Fruit fly (Drosophila melanogaster) whole organism, embryonic: Measurements from ENCODE around the gene Evi5.
A peak's percentile ranks its signal among the peaks of the same experiment; 100 is the strongest.

Experiments used
- Aef1 ChIP-seq: fragments of 200-800 bp; sonication (Bioruptor generic); IDR thresholded peaks from 3 replicates; pipeline ENCODE4 v1.3.6; 2022; ENCODE audit warnings: missing biosample characterization, missing genetic modification characterization
- B-H1 ChIP-seq: fragments of 200-800 bp; sonication (Bioruptor generic); IDR thresholded peaks from 3 replicates; pipeline ENCODE4 v1.3.6; 2022; ENCODE audit warnings: missing biosample characterization, missing genetic modification characterization
- CG10147 ChIP-seq: fragments of 200-800 bp; sonication (Bioruptor generic); optimal IDR thresholded peaks from 2 replicates; lab custom pipeline; 2019; ENCODE audit warnings: missing biosample characterization, mild to moderate bottlenecking, missing genetic modification characterization, moderate library complexity
- CG11085 ChIP-seq: fragments of 200-800 bp; sonication (Bioruptor generic); IDR thresholded peaks from 2 replicates; pipeline ENCODE4 v1.3.6; 2022; ENCODE audit warnings: missing biosample characterization, missing genetic modification characterization
- CG11560 ChIP-seq: fragments of 200-800 bp; sonication (Bioruptor generic); IDR thresholded peaks from 3 replicates; pipeline ENCODE4 v1.3.6; 2022; ENCODE audit warnings: missing biosample characterization, missing genetic modification characterization
- CG12391 ChIP-seq: fragments of 200-800 bp; sonication (Bioruptor generic); optimal IDR thresholded peaks from 3 replicates; lab custom pipeline; 2018; ENCODE audit warnings: missing biosample characterization, mild to moderate bottlenecking, missing genetic modification characterization, moderate library complexity
- CG12769 ChIP-seq: fragments of 200-800 bp; sonication (Bioruptor generic); optimal IDR thresholded peaks from 2 replicates; lab custom pipeline; 2019; ENCODE audit warnings: missing biosample characterization, mild to moderate bottlenecking, missing genetic modification characterization, moderate library complexity
- CG14441 ChIP-seq: fragments of 200-800 bp; sonication (Bioruptor generic); IDR thresholded peaks from 2 replicates; pipeline ENCODE4 v1.3.6; 2022; ENCODE audit warnings: missing biosample characterization, missing genetic modification characterization
- CG14965 ChIP-seq: fragments of 200-800 bp; sonication (Bioruptor generic); optimal IDR thresholded peaks from 2 replicates; lab custom pipeline; 2016; ENCODE audit warnings: missing biosample characterization, missing genetic modification characterization, borderline replicate concordance
- CG1647 ChIP-seq: fragments of 200-800 bp; sonication (Bioruptor generic); optimal IDR thresholded peaks from 3 replicates; lab custom pipeline; 2016; ENCODE audit warnings: missing biosample characterization, missing genetic modification characterization
- CG17829 ChIP-seq: fragments of 200-800 bp; optimal IDR thresholded peaks from 2 replicates; lab custom pipeline; 2019; ENCODE audit warnings: missing biosample characterization, mild to moderate bottlenecking, missing genetic modification characterization, moderate library complexity
- CG2120 ChIP-seq: fragments of 200-800 bp; sonication (Bioruptor generic); optimal IDR thresholded peaks from 3 replicates; lab custom pipeline; 2016; ENCODE audit warnings: missing biosample characterization, missing genetic modification characterization
- CG2129 ChIP-seq: fragments of 200-800 bp; sonication (Bioruptor generic); IDR thresholded peaks from 2 replicates; pipeline ENCODE4 v1.3.6; 2022; ENCODE audit warnings: missing biosample characterization, missing genetic modification characterization; ENCODE audit not compliant: partially characterized antibody
- CG2678 ChIP-seq: fragments of 200-800 bp; sonication (Bioruptor generic); optimal IDR thresholded peaks from 3 replicates; lab custom pipeline; 2019; ENCODE audit warnings: missing biosample characterization, mild to moderate bottlenecking, missing genetic modification characterization, moderate library complexity
- CG2889 ChIP-seq: fragments of 200-800 bp; sonication (Bioruptor generic); IDR thresholded peaks from 3 replicates; pipeline ENCODE4 v1.3.6; 2022; ENCODE audit warnings: missing biosample characterization, missing genetic modification characterization
- CG3838 ChIP-seq: fragments of 200-800 bp; sonication (Bioruptor generic); optimal IDR thresholded peaks from 3 replicates; lab custom pipeline; 2016; ENCODE audit warnings: missing biosample characterization, missing genetic modification characterization
- CG4707 ChIP-seq: fragments of 200-800 bp; sonication (Bioruptor generic); optimal IDR thresholded peaks from 2 replicates; lab custom pipeline; 2018; ENCODE audit warnings: missing biosample characterization, mild to moderate bottlenecking, missing genetic modification characterization, moderate library complexity
- CG4730 ChIP-seq: fragments of 200-800 bp; sonication (Bioruptor generic); IDR thresholded peaks from 2 replicates; pipeline ENCODE4 v1.3.6; 2022; ENCODE audit warnings: missing biosample characterization, missing genetic modification characterization
- CG6689 ChIP-seq: fragments of 200-800 bp; sonication (Bioruptor generic); IDR thresholded peaks from 2 replicates; pipeline ENCODE4 v1.3.6; 2022; ENCODE audit warnings: missing biosample characterization, missing genetic modification characterization
- CG8478 ChIP-seq: fragments of >200 bp; optimal IDR thresholded peaks from 2 replicates; lab custom pipeline; 2018
- CG8944 ChIP-seq: fragments of 200-800 bp; sonication (Bioruptor generic); optimal IDR thresholded peaks from 3 replicates; lab custom pipeline; 2016; ENCODE audit warnings: missing biosample characterization, missing genetic modification characterization
- CG9817 ChIP-seq: fragments of 200-800 bp; sonication (Bioruptor generic); optimal IDR thresholded peaks from 2 replicates; lab custom pipeline; 2018; ENCODE audit warnings: missing biosample characterization, mild to moderate bottlenecking, missing genetic modification characterization, moderate library complexity
- Chrac-16 ChIP-seq: fragments of 200-800 bp; sonication (Bioruptor generic); optimal IDR thresholded peaks from 3 replicates; lab custom pipeline; 2016; ENCODE audit warnings: missing biosample characterization, missing genetic modification characterization
- Dek ChIP-seq: fragments of 200-800 bp; sonication (Bioruptor generic); optimal IDR thresholded peaks from 3 replicates; lab custom pipeline; 2019; ENCODE audit warnings: missing biosample characterization, mild to moderate bottlenecking, missing genetic modification characterization, moderate library complexity
- HLH3B ChIP-seq: fragments of 200-800 bp; sonication (Bioruptor generic); IDR thresholded peaks from 2 replicates; pipeline ENCODE4 v1.3.6; 2022; ENCODE audit warnings: missing biosample characterization, missing genetic modification characterization
- HmgD ChIP-seq: fragments of 200-800 bp; sonication (Bioruptor generic); optimal IDR thresholded peaks from 3 replicates; lab custom pipeline; 2016; ENCODE audit warnings: missing biosample characterization, missing genetic modification characterization
- Hsf ChIP-seq: fragments of 200-800 bp; sonication (Bioruptor generic); optimal IDR thresholded peaks from 3 replicates; lab custom pipeline; 2016; ENCODE audit warnings: missing biosample characterization, missing genetic modification characterization
- Lhr ChIP-seq: fragments of 200-800 bp; sonication (Bioruptor generic); optimal IDR thresholded peaks from 3 replicates; lab custom pipeline; 2017; ENCODE audit warnings: mild to moderate bottlenecking, missing biosample characterization, missing genetic modification reagents, missing genetic modification characterization
- Med ChIP-seq: fragments of 200-800 bp; sonication (Bioruptor generic); peaks from one replicate; lab custom pipeline; 2016; ENCODE audit warnings: missing biosample characterization, missing genetic modification characterization, mild to moderate bottlenecking, inconsistent platforms, moderate library complexity
- Opbp ChIP-seq: fragments of 200-800 bp; sonication (Bioruptor generic); IDR thresholded peaks from 3 replicates; pipeline ENCODE4 v1.3.6; 2022; ENCODE audit warnings: missing biosample characterization, missing genetic modification characterization; ENCODE audit not compliant: partially characterized antibody
- Sox102F ChIP-seq: fragments of 200-800 bp; sonication (Bioruptor generic); optimal IDR thresholded peaks from 2 replicates; lab custom pipeline; 2018; ENCODE audit warnings: missing biosample characterization, mild to moderate bottlenecking, missing genetic modification characterization, moderate library complexity
- Xrp1 ChIP-seq: fragments of 200-800 bp; sonication (Bioruptor generic); IDR thresholded peaks from 2 replicates; pipeline ENCODE4 v1.3.6; 2022; ENCODE audit warnings: missing biosample characterization, missing genetic modification characterization
- ase ChIP-seq: fragments of 200-800 bp; sonication (Bioruptor generic); IDR thresholded peaks from 3 replicates; pipeline ENCODE4 v1.3.6; 2022; ENCODE audit warnings: missing biosample characterization, missing genetic modification characterization
- bcd ChIP-seq: fragments of 200-800 bp; sonication (Bioruptor generic); optimal IDR thresholded peaks from 2 replicates; lab custom pipeline; 2017; ENCODE audit warnings: missing biosample characterization, mild to moderate bottlenecking, missing genetic modification characterization
- ci ChIP-seq: fragments of 200-800 bp; sonication (Bioruptor generic); IDR thresholded peaks from 3 replicates; pipeline ENCODE4 v1.3.6; 2022; ENCODE audit warnings: missing biosample characterization, missing genetic modification characterization
- cwo ChIP-seq: fragments of 200-800 bp; sonication (Bioruptor generic); optimal IDR thresholded peaks from 3 replicates; lab custom pipeline; 2017; ENCODE audit warnings: missing biosample characterization, missing genetic modification characterization, mild to moderate bottlenecking, moderate library complexity, missing genetic modification reagents
- dpn ChIP-seq, 2 experiments: fragments of 200-800 bp; sonication (Bioruptor generic); optimal IDR thresholded peaks; 3 replicates each; lab custom pipeline; 2016; ENCODE audit warnings: missing biosample characterization in 2 of 2, missing genetic modification characterization in 2 of 2
- fu2 ChIP-seq: fragments of 200-800 bp; sonication (Bioruptor generic); optimal IDR thresholded peaks from 2 replicates; lab custom pipeline; 2016; ENCODE audit warnings: missing biosample characterization, missing genetic modification characterization
- ind ChIP-seq: fragments of 200-800 bp; sonication (Bioruptor generic); optimal IDR thresholded peaks from 3 replicates; lab custom pipeline; 2016; ENCODE audit warnings: missing biosample characterization, missing genetic modification characterization
- onecut ChIP-seq: fragments of 200-800 bp; sonication (Bioruptor generic); IDR thresholded peaks from 2 replicates; pipeline ENCODE4 v1.3.6; 2022; ENCODE audit warnings: missing biosample characterization, missing genetic modification characterization
- prd ChIP-seq, 3 experiments: fragments of >200 bp in 2 of 3; fragments of 200-800 bp in 1 of 3; sonication (Bioruptor generic) in 1 of 3; optimal IDR thresholded peaks in 2 of 3; IDR thresholded peaks in 1 of 3; 2 replicates in 2 of 3; 3 replicates in 1 of 3; pipeline versions ENCODE4 v1.3.6 to Lab custom; 2017 to 2022; ENCODE audit warnings: missing biosample characterization in 1 of 3, missing genetic modification characterization in 1 of 3
- salm ChIP-seq: fragments of 200-800 bp; sonication (Bioruptor generic); optimal IDR thresholded peaks from 2 replicates; lab custom pipeline; 2018; ENCODE audit warnings: missing biosample characterization, mild to moderate bottlenecking, missing genetic modification characterization
- sd ChIP-seq: fragments of 200-800 bp; sonication (Bioruptor generic); optimal IDR thresholded peaks from 3 replicates; lab custom pipeline; 2018; ENCODE audit warnings: missing biosample characterization, mild to moderate bottlenecking, missing genetic modification characterization, moderate library complexity
- sens ChIP-seq: fragments of 200-800 bp; sonication (Bioruptor generic); peaks from one replicate; lab custom pipeline; 2016; ENCODE audit warnings: missing biosample characterization, missing genetic modification characterization
- seq ChIP-seq: fragments of 200-800 bp; sonication (Bioruptor generic); IDR thresholded peaks from 2 replicates; pipeline ENCODE4 v1.3.6; 2022; ENCODE audit warnings: missing biosample characterization, missing genetic modification characterization
- sob ChIP-seq: fragments of 200-800 bp; sonication (Bioruptor generic); IDR thresholded peaks from 2 replicates; pipeline ENCODE4 v1.3.6; 2022; ENCODE audit warnings: missing biosample characterization, missing genetic modification characterization
- sr ChIP-seq: fragments of 200-800 bp; sonication (Bioruptor generic); IDR thresholded peaks from 3 replicates; pipeline ENCODE4 v1.3.6; 2022; ENCODE audit warnings: missing biosample characterization, missing genetic modification characterization
- tap ChIP-seq: fragments of 200-800 bp; optimal IDR thresholded peaks from 3 replicates; lab custom pipeline; 2019; ENCODE audit warnings: missing biosample characterization, mild to moderate bottlenecking, missing genetic modification characterization, moderate library complexity
- tgo ChIP-seq: fragments of 200-800 bp; sonication (Bioruptor generic); IDR thresholded peaks from 3 replicates; pipeline ENCODE4 v1.3.6; 2022; ENCODE audit warnings: missing biosample characterization, missing genetic modification characterization
- tup ChIP-seq: fragments of 200-800 bp; sonication (Bioruptor generic); optimal IDR thresholded peaks from 2 replicates; lab custom pipeline; 2016; ENCODE audit warnings: missing biosample characterization, mild to moderate bottlenecking, missing genetic modification characterization, moderate library complexity

Gene Evi5

DNA sequence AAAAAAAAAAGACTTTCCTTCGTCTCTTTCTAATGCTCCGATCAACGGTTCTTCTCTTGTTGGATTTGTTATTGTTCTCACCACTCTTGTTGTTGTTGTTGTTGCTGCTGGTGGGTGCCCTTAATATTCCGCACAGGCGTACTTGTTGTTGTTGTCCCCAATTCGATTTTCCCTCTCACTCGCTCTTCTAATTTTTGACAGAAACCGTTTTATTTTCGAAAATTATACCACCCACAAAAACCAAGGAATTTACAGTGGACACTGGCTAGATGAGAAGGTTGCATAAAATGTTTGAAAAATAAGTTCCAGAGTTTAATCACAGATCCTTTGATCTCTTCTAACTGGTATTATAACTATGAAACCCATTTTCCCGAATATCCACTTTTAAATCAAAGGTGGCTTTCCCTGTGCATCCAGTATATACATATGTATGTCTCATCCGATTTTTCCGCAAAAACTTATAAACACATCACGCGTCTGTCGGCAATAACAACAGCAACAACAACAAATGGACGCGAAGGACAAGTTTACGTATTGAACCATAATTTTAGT is 62.7 kb downstream of the Evi5 start (continued):
- TF ChIP-seq prd (optimal IDR thresholded peaks at IDR 0.05; lab: Kevin White, UChicago) (no peak), prd (GFP tag; IDR thresholded peaks at IDR 0.05; lab: Robert Waterston, UW) (peak; percentile 49; the same call in 2 of the 3 replicates), sr (GFP tag; lab: Robert Waterston, UW) (peak; percentile 58; the same call in 2 of the 3 replicates), CG12769 (tag; lab: Kevin White, UChicago) (peak; percentile 53), tap (tag; lab: Kevin White, UChicago) (no peak), Dek (tag; lab: Kevin White, UChicago) (peak; percentile 6), salm (tag; lab: Kevin White, UChicago) (peak; percentile 13), CG9817 (peak; percentile 64), CG11560 (tag; lab: Robert Waterston, UW) (peak; percentile 46; the same call in 1 of the 3 replicates), Med (GFP tag; lab: Kevin White, UChicago) (peak; percentile 95), CG2120 (GFP tag; lab: Kevin White, UChicago) (peak; percentile 54), CG12391 (tag; lab: Kevin White, UChicago) (peak; percentile 5), CG3838 (no peak), tup (GFP tag; lab: Kevin White, UChicago) (no peak), CG2129 (GFP tag; lab: Robert Waterston, UW) (no peak), HmgD (no peak), CG14965 (no peak), CG4707 (GFP tag; lab: Kevin White, UChicago) (no peak), CG10147 (GFP tag; lab: Kevin White, UChicago) (no peak), CG4730 (GFP tag; lab: Robert Waterston, UW) (peak; percentile 57), ci (GFP tag; lab: Robert Waterston, UW) (peak; percentile 44; the same call in 1 of the 3 replicates), sens (peak; percentile 77), seq (GFP tag; lab: Robert Waterston, UW) (0 out of 2 replicates have a peak, but pooled peaks have one; percentile 6), Sox102F (GFP tag; lab: Kevin White, UChicago) (peak; percentile 36), onecut (GFP tag; lab: Robert Waterston, UW) (no peak), sd (tag; lab: Kevin White, UChicago) (peak; percentile 97), CG8478 (lab: Kevin White, UChicago) (no peak), tgo (GFP tag; lab: Robert Waterston, UW) (peak; percentile 44; the same call in 1 of the 3 replicates), Aef1 (peak; percentile 60), CG2678 (tag; lab: Kevin White, UChicago) (peak; percentile 59), CG11085 (GFP tag; lab: Robert Waterston, UW) (0 out of 2 replicates have a peak, but pooled peaks have one; percentile 11), bcd (GFP tag; lab: Kevin White, UChicago) (peak; percentile 20), Chrac-16 (GFP tag; lab: Kevin White, UChicago) (no peak), Hsf (GFP tag; lab: Kevin White, UChicago) (peak; percentile 30), CG8944 (peak; percentile 40), CG17829 (no peak), B-H1 (GFP tag; lab: Robert Waterston, UW) (peak; percentile 55; the same call in 1 of the 3 replicates), dpn (GFP tag; optimal IDR thresholded peaks at IDR 0.05; lab: Kevin White, UChicago) (peak in 1 of 2 experiments; percentile 30), sob (GFP tag; lab: Robert Waterston, UW) (peak; percentile 32; the same call in 1 of the 2 replicates), HLH3B (GFP tag; lab: Robert Waterston, UW) (peak; percentile 44; the same call in 1 of the 2 replicates), CG6689 (peak; percentile 53), Opbp (GFP tag; lab: Robert Waterston, UW) (no peak), Lhr (GFP tag; lab: Kevin White, UChicago) (no peak), Xrp1 (GFP tag; lab: Robert Waterston, UW) (peak; percentile 48; the same call in 1 of the 2 replicates), CG14441 (GFP tag; lab: Robert Waterston, UW) (peak; percentile 78), fu2 (GFP tag; lab: Kevin White, UChicago) (peak; percentile 52), cwo (GFP tag; lab: Kevin White, UChicago) (peak; percentile 5), ase (GFP tag; lab: Robert Waterston, UW) (0 out of 3 replicates have a peak, but pooled peaks have one; percentile 39), ind (GFP tag; lab: Kevin White, UChicago) (peak; percentile 45), CG2889 (GFP tag; lab: Robert Waterston, UW) (peak; percentile 48; the same call in 1 of the 3 replicates), CG1647 (GFP tag; lab: Kevin White, UChicago) (no peak)
